Fruit fly (Drosophila melanogaster) whole organism, pupa: Measurements from ENCODE around the gene Cp19.

Source experiments
- CG10348 ChIP-seq: fragments of 200-800 bp; sonication (Bioruptor generic); IDR thresholded peaks from 2 replicates; pipeline ENCODE4 v1.3.6; 2022; ENCODE audit warnings: missing biosample characterization, missing genetic modification characterization
- CG12605 ChIP-seq: fragments of 200-800 bp; sonication (Bioruptor generic); IDR thresholded peaks from 2 replicates; pipeline ENCODE4 v1.3.6; 2022; ENCODE audit warnings: missing biosample characterization, missing genetic modification characterization
- CG13204 ChIP-seq: fragments of 200-800 bp; sonication (Bioruptor generic); optimal IDR thresholded peaks from 2 replicates; lab custom pipeline; 2018; ENCODE audit warnings: missing biosample characterization, mild to moderate bottlenecking, missing genetic modification characterization, moderate library complexity
- CG34367 ChIP-seq: fragments of 200-800 bp; sonication (Bioruptor generic); optimal IDR thresholded peaks from 2 replicates; lab custom pipeline; 2018; ENCODE audit warnings: missing biosample characterization, mild to moderate bottlenecking, missing genetic modification characterization
- CG8301 ChIP-seq: fragments of 200-800 bp; sonication (Bioruptor generic); optimal IDR thresholded peaks from 2 replicates; lab custom pipeline; 2018; ENCODE audit warnings: missing biosample characterization, mild to moderate bottlenecking, missing genetic modification characterization

dm6 chr3L:8698493-8699166 is 31.0 kb upstream of the Cp19 start:
- TF ChIP-seq CG13204 (GFP tag; lab: Kevin White, UChicago): no peak
- TF ChIP-seq CG34367 (tag; lab: Kevin White, UChicago): no peak
- TF ChIP-seq CG12605: no peak
- no peak for TF ChIP-seq CG10348 (GFP tag; lab: Robert Waterston, UW)
- no peak for TF ChIP-seq CG8301 (tag; lab: Kevin White, UChicago)
